Worm (Caenorhabditis elegans) whole organism, early embryonic: ENCODE data around the gene nspe-2.

ENCODE experiments used
- ama-1 ChIP-seq: fragments of 150-350 bp; optimal IDR thresholded peaks from 2 replicates; lab custom pipeline; 2014
- hmg-4 ChIP-seq: fragments of 200-800 bp; sonication (Bioruptor generic); optimal IDR thresholded peaks from 2 replicates; lab custom pipeline; 2018; ENCODE audit warnings: mild to moderate bottlenecking, missing genetic modification characterization, missing compliant biosample characterization
- tbx-37 ChIP-seq: fragments of 200-800 bp; sonication (Bioruptor generic); conservative IDR thresholded peaks from 2 replicates; pipeline ENCODE4 v1.3.6; 2022; ENCODE audit warnings: missing genetic modification reagents, missing genetic modification characterization, missing compliant biosample characterization

- TF ChIP-seq tbx-37 (GFP tag; lab: Robert Waterston, UW) (no peak), hmg-4 (no peak), ama-1 (no peak)
Measured at ce11 chrII:12606900-12607299, 12.3 kb downstream of the nspe-2 start, which contains the start of gene Y38E10A.8.
